Fruit fly (Drosophila melanogaster) whole organism, pupa: ENCODE measurements around the gene CG46314.

Experiments used
- CG12605 ChIP-seq: fragments of 200-800 bp; sonication (Bioruptor generic); IDR thresholded peaks from 2 replicates; pipeline ENCODE4 v1.3.6; 2022; ENCODE audit warnings: missing biosample characterization, missing genetic modification characterization
- CG14655 ChIP-seq: fragments of 200-800 bp; sonication (Bioruptor generic); optimal IDR thresholded peaks from 3 replicates; lab custom pipeline; 2017; ENCODE audit warnings: mild to moderate bottlenecking, missing biosample characterization, missing genetic modification reagents, missing genetic modification characterization
- CG32121 ChIP-seq: fragments of 200-800 bp; sonication (Bioruptor generic); IDR thresholded peaks from 2 replicates; pipeline ENCODE4 v1.3.6; 2022; ENCODE audit warnings: missing biosample characterization, missing genetic modification characterization
- CG8301 ChIP-seq: fragments of 200-800 bp; sonication (Bioruptor generic); optimal IDR thresholded peaks from 2 replicates; lab custom pipeline; 2018; ENCODE audit warnings: missing biosample characterization, mild to moderate bottlenecking, missing genetic modification characterization
- CG9948 ChIP-seq: fragments of 200-800 bp; sonication (Bioruptor generic); optimal IDR thresholded peaks from 2 replicates; lab custom pipeline; 2018; ENCODE audit warnings: missing biosample characterization, mild to moderate bottlenecking, missing genetic modification characterization, moderate library complexity

DNA sequence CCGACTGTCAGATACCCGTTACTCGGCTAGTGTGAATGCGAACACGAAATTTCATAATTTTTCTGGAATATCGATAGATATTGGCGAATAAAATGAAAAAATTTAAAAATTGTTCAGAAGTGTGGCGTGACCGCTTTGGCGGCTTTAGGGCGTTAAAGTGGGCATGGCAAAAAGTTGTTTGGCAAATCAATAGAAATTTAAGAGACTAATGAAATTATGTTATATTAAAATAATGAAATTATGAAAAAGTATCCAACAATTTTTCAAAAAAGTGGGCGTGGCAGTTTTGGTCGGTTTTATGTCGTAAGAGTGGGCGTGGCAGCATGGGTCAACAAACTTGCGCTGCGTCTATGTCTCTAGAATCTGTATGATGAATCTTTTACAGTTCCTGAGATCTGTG is 12.1 kb upstream of the CG46314 start:
- no peak for TF ChIP-seq CG12605
- TF ChIP-seq CG8301 = no peak
- no peak for TF ChIP-seq CG32121 (GFP tag; lab: Robert Waterston, UW)
- TF ChIP-seq CG9948 (tag; lab: Kevin White, UChicago) = no peak
- no peak for TF ChIP-seq CG14655 (GFP tag; lab: Kevin White, UChicago)
